Fruit fly (Drosophila melanogaster): ENCODE results near the gene LpR2.

The LpR2 gene

dm6 chr3R:25686698-25687420 lies 53.4 kb downstream of the LpR2 start, which contains the start of gene CLS:
TSS of gene CLS (minus strand) at chr3R:25687370.
- TF ChIP-seq h (optimal IDR thresholded peaks at IDR 0.05): no peak
- TF ChIP-seq Sin3A (optimal IDR thresholded peaks at IDR 0.05): no peak
- TF ChIP-seq Myc (optimal IDR thresholded peaks at IDR 0.05): no peak
- no peak for TF ChIP-seq ttk (optimal IDR thresholded peaks at IDR 0.05)

- no peak for TF ChIP-seq Sin3A (optimal IDR thresholded peaks at IDR 0.05)
- no peak for TF ChIP-seq insv (optimal IDR thresholded peaks at IDR 0.05)
- TF ChIP-seq ttk (optimal IDR thresholded peaks at IDR 0.05): no peak
- no peak for TF ChIP-seq psq (optimal IDR thresholded peaks at IDR 0.05)
- no peak for TF ChIP-seq h (optimal IDR thresholded peaks at IDR 0.05)
- TF ChIP-seq Myc (optimal IDR thresholded peaks at IDR 0.05): no peak
Observed at dm6 chr3R:25684859-25685258, 55.4 kb downstream of the LpR2 start, which contains the start of gene RpL27. TSS of gene RpL27 (minus strand) at chr3R:25685051.

- TF ChIP-seq Myc (optimal IDR thresholded peaks at IDR 0.05) (no peak), Sin3A (optimal IDR thresholded peaks at IDR 0.05) (no peak), ttk (optimal IDR thresholded peaks at IDR 0.05) (no peak), insv (optimal IDR thresholded peaks at IDR 0.05) (no peak), psq (optimal IDR thresholded peaks at IDR 0.05) (no peak), h (optimal IDR thresholded peaks at IDR 0.05) (no peak)
Observed at dm6 chr3R:25680528-25680927, 59.7 kb downstream of the LpR2 start, which contains the start of the genes CG4743 and Idh3g. TSS of gene CG4743 (minus strand) at chr3R:25680550. TSS of gene Idh3g (plus strand) at chr3R:25680845.

dm6 chr3R:25678489-25679082 lies 61.7 kb downstream of the LpR2 start, which contains the start of the genes CG4730 and CG5039:
TSS of gene CG4730 (minus strand) at chr3R:25678682.
TSS of gene CG5039 (plus strand) at chr3R:25678683.
- TF ChIP-seq h (optimal IDR thresholded peaks at IDR 0.05) (peak; percentile 51), ttk (optimal IDR thresholded peaks at IDR 0.05) (no peak)

- TF ChIP-seq Sin3A (optimal IDR thresholded peaks at IDR 0.05) (no peak), ttk (optimal IDR thresholded peaks at IDR 0.05) (no peak), h (optimal IDR thresholded peaks at IDR 0.05) (no peak), psq (optimal IDR thresholded peaks at IDR 0.05) (no peak), Myc (optimal IDR thresholded peaks at IDR 0.05) (no peak), insv (optimal IDR thresholded peaks at IDR 0.05) (no peak)
Observed at dm6 chr3R:25665509-25665908, 74.8 kb downstream of the LpR2 start, which contains the start of gene Lgr3. TSS of gene Lgr3 (plus strand) at chr3R:25665809.

dm6 chr3R:25662358-25662757 lies 77.9 kb downstream of the LpR2 start:
- TF ChIP-seq h (optimal IDR thresholded peaks at IDR 0.05) (no peak), Sin3A (optimal IDR thresholded peaks at IDR 0.05) (no peak), insv (optimal IDR thresholded peaks at IDR 0.05) (no peak), psq (optimal IDR thresholded peaks at IDR 0.05) (no peak), ttk (optimal IDR thresholded peaks at IDR 0.05) (no peak), Myc (optimal IDR thresholded peaks at IDR 0.05) (no peak)

dm6 chr3R:25661531-25662193 lies 78.6 kb downstream of the LpR2 start, which contains the start of gene RASSF8:
TSS of gene RASSF8 (plus strand) at chr3R:25661795.
- TF ChIP-seq insv (optimal IDR thresholded peaks at IDR 0.05) (no peak), ttk (optimal IDR thresholded peaks at IDR 0.05) (no peak), Myc (optimal IDR thresholded peaks at IDR 0.05) (no peak), Sin3A (optimal IDR thresholded peaks at IDR 0.05) (no peak), h (optimal IDR thresholded peaks at IDR 0.05) (no peak), psq (optimal IDR thresholded peaks at IDR 0.05) (no peak)

dm6 chr3R:25660985-25661530 lies 79.2 kb downstream of the LpR2 start, which contains the start of gene Tnks:
TSS of gene Tnks (minus strand) at chr3R:25661286.
- TF ChIP-seq Myc (optimal IDR thresholded peaks at IDR 0.05) (no peak), h (optimal IDR thresholded peaks at IDR 0.05) (no peak), Sin3A (optimal IDR thresholded peaks at IDR 0.05) (no peak), ttk (optimal IDR thresholded peaks at IDR 0.05) (no peak), insv (optimal IDR thresholded peaks at IDR 0.05) (no peak), psq (optimal IDR thresholded peaks at IDR 0.05) (no peak)

- TF ChIP-seq psq (optimal IDR thresholded peaks at IDR 0.05): no peak
- TF ChIP-seq ttk (optimal IDR thresholded peaks at IDR 0.05): no peak
- TF ChIP-seq Myc (optimal IDR thresholded peaks at IDR 0.05): no peak
- TF ChIP-seq Sin3A (optimal IDR thresholded peaks at IDR 0.05): no peak
- no peak for TF ChIP-seq h (optimal IDR thresholded peaks at IDR 0.05)
Observed at dm6 chr3R:25659857-25660417, 80.3 kb downstream of the LpR2 start.

dm6 chr3R:25652066-25652720 lies 88.1 kb downstream of the LpR2 start:
- TF ChIP-seq Sin3A (optimal IDR thresholded peaks at IDR 0.05): no peak
- no peak for TF ChIP-seq h (optimal IDR thresholded peaks at IDR 0.05)
- no peak for TF ChIP-seq ttk (optimal IDR thresholded peaks at IDR 0.05)
- TF ChIP-seq insv (optimal IDR thresholded peaks at IDR 0.05): no peak
- no peak for TF ChIP-seq Myc (optimal IDR thresholded peaks at IDR 0.05)

- TF ChIP-seq insv (optimal IDR thresholded peaks at IDR 0.05) (no peak), Myc (optimal IDR thresholded peaks at IDR 0.05) (no peak), psq (optimal IDR thresholded peaks at IDR 0.05) (no peak), h (optimal IDR thresholded peaks at IDR 0.05) (no peak)
Observed at dm6 chr3R:25651414-25651813, 88.9 kb downstream of the LpR2 start.
